Fruit fly (Drosophila melanogaster) whole organism, embryonic: Measurements from ENCODE around the gene mof.

Experiments used
- CG10979 ChIP-seq: fragments of 200-800 bp; sonication (Bioruptor generic); optimal IDR thresholded peaks from 2 replicates; lab custom pipeline; 2018; ENCODE audit warnings: missing biosample characterization, mild to moderate bottlenecking, missing genetic modification characterization, moderate library complexity
- CG12104 ChIP-seq: fragments of 200-800 bp; sonication (Bioruptor generic); optimal IDR thresholded peaks from 3 replicates; lab custom pipeline; 2016; ENCODE audit warnings: missing biosample characterization, missing genetic modification characterization
- CG12744 ChIP-seq: fragments of 200-800 bp; sonication (Bioruptor generic); optimal IDR thresholded peaks from 2 replicates; lab custom pipeline; 2016; ENCODE audit warnings: missing biosample characterization, missing genetic modification characterization
- CG14441 ChIP-seq: fragments of 200-800 bp; sonication (Bioruptor generic); IDR thresholded peaks from 2 replicates; pipeline ENCODE4 v1.3.6; 2022; ENCODE audit warnings: missing biosample characterization, missing genetic modification characterization
- CG17361 ChIP-seq: fragments of 200-800 bp; sonication (Bioruptor generic); IDR thresholded peaks from 3 replicates; pipeline ENCODE4 v1.3.6; 2022; ENCODE audit warnings: missing biosample characterization, missing genetic modification characterization
- CG17568 ChIP-seq: fragments of 200-800 bp; sonication (Bioruptor generic); optimal IDR thresholded peaks from 2 replicates; lab custom pipeline; 2018; ENCODE audit warnings: missing biosample characterization, mild to moderate bottlenecking, missing genetic modification characterization, moderate library complexity
- CG1792 ChIP-seq: fragments of 200-800 bp; sonication (Bioruptor generic); optimal IDR thresholded peaks from 2 replicates; lab custom pipeline; 2016; ENCODE audit warnings: missing biosample characterization, missing genetic modification characterization
- CG18599 ChIP-seq: fragments of 200-800 bp; sonication (Bioruptor generic); optimal IDR thresholded peaks from 3 replicates; lab custom pipeline; 2017; ENCODE audit warnings: missing biosample characterization, missing genetic modification characterization, mild to moderate bottlenecking, moderate library complexity, missing genetic modification reagents
- CG34376 ChIP-seq: fragments of 200-800 bp; sonication (Bioruptor generic); optimal IDR thresholded peaks from 2 replicates; lab custom pipeline; 2018; ENCODE audit warnings: missing biosample characterization, mild to moderate bottlenecking, missing genetic modification characterization
- CG3995 ChIP-seq: fragments of 200-800 bp; sonication (Bioruptor generic); optimal IDR thresholded peaks from 3 replicates; lab custom pipeline; 2016; ENCODE audit warnings: missing biosample characterization, missing genetic modification characterization
- CG43689 ChIP-seq: fragments of 200-800 bp; sonication (Bioruptor generic); IDR thresholded peaks from 2 replicates; pipeline ENCODE4 v1.3.6; 2022; ENCODE audit warnings: missing biosample characterization, missing genetic modification characterization
- CG4404 ChIP-seq: fragments of 200-800 bp; sonication (Bioruptor generic); IDR thresholded peaks from 2 replicates; pipeline ENCODE4 v1.3.6; 2022; ENCODE audit warnings: missing biosample characterization, missing genetic modification characterization
- CG5953 ChIP-seq: fragments of 200-800 bp; sonication (Bioruptor generic); IDR thresholded peaks from 2 replicates; pipeline ENCODE4 v1.3.6; 2022; ENCODE audit warnings: missing biosample characterization, missing genetic modification characterization
- CG7963 ChIP-seq: fragments of 200-800 bp; sonication (Bioruptor generic); IDR thresholded peaks from 3 replicates; pipeline ENCODE4 v1.3.6; 2022; ENCODE audit warnings: missing biosample characterization, missing genetic modification characterization; ENCODE audit not compliant: partially characterized antibody
- CG8478 ChIP-seq: fragments of >200 bp; optimal IDR thresholded peaks from 2 replicates; lab custom pipeline; 2018
- CG8924 ChIP-seq: fragments of 200-800 bp; optimal IDR thresholded peaks from 3 replicates; lab custom pipeline; 2019; ENCODE audit warnings: missing biosample characterization, mild to moderate bottlenecking, missing genetic modification characterization, moderate library complexity
- Hey ChIP-seq: fragments of 200-800 bp; sonication (Bioruptor generic); optimal IDR thresholded peaks from 3 replicates; lab custom pipeline; 2018; ENCODE audit warnings: missing biosample characterization, mild to moderate bottlenecking, missing genetic modification characterization
- Hmr ChIP-seq: fragments of 200-800 bp; sonication (Bioruptor generic); optimal IDR thresholded peaks from 3 replicates; lab custom pipeline; 2017; ENCODE audit warnings: mild to moderate bottlenecking, missing biosample characterization, missing genetic modification reagents, missing genetic modification characterization
- Hsf ChIP-seq: fragments of 200-800 bp; sonication (Bioruptor generic); optimal IDR thresholded peaks from 3 replicates; lab custom pipeline; 2016; ENCODE audit warnings: missing biosample characterization, missing genetic modification characterization
- Med ChIP-seq: fragments of 200-800 bp; sonication (Bioruptor generic); peaks from one replicate; lab custom pipeline; 2016; ENCODE audit warnings: missing biosample characterization, missing genetic modification characterization, mild to moderate bottlenecking, inconsistent platforms, moderate library complexity
- Mes4 ChIP-seq: fragments of 200-800 bp; sonication (Bioruptor generic); optimal IDR thresholded peaks from 2 replicates; lab custom pipeline; 2016; ENCODE audit warnings: missing biosample characterization, missing genetic modification characterization
- Mrtf ChIP-seq: fragments of 200-800 bp; sonication (Bioruptor generic); IDR thresholded peaks from 3 replicates; pipeline ENCODE4 v1.3.6; 2022; ENCODE audit warnings: missing biosample characterization, missing genetic modification characterization
- Nf-YC ChIP-seq: fragments of 200-800 bp; optimal IDR thresholded peaks from 3 replicates; lab custom pipeline; 2019; ENCODE audit warnings: missing biosample characterization, mild to moderate bottlenecking, missing genetic modification characterization, moderate library complexity
- Pdp1 ChIP-seq, 2 experiments: fragments of 200-800 bp; sonication (Bioruptor generic); optimal IDR thresholded peaks; 3 replicates each; lab custom pipeline; 2016; ENCODE audit warnings: missing biosample characterization in 2 of 2, missing genetic modification characterization in 2 of 2, mild to moderate bottlenecking in 1 of 2, moderate library complexity in 1 of 2
- Ssrp ChIP-seq: fragments of 200-800 bp; sonication (Bioruptor generic); optimal IDR thresholded peaks from 2 replicates; lab custom pipeline; 2018; ENCODE audit warnings: missing biosample characterization, mild to moderate bottlenecking, missing genetic modification characterization, moderate library complexity
- Xbp1 ChIP-seq: fragments of 200-800 bp; sonication (Bioruptor generic); optimal IDR thresholded peaks from 3 replicates; lab custom pipeline; 2016; ENCODE audit warnings: missing biosample characterization, mild to moderate bottlenecking, missing genetic modification characterization
- abd-A ChIP-seq: fragments of 200-800 bp; sonication (Bioruptor generic); optimal IDR thresholded peaks from 3 replicates; lab custom pipeline; 2019; ENCODE audit warnings: missing biosample characterization, mild to moderate bottlenecking, missing genetic modification characterization, moderate library complexity
- ara ChIP-seq: fragments of 200-800 bp; sonication (Bioruptor generic); IDR thresholded peaks from 2 replicates; pipeline ENCODE4 v1.3.6; 2022; ENCODE audit warnings: missing biosample characterization, missing genetic modification characterization
- emc ChIP-seq: fragments of 200-800 bp; sonication (Bioruptor generic); optimal IDR thresholded peaks from 2 replicates; lab custom pipeline; 2016; ENCODE audit warnings: missing biosample characterization, missing genetic modification characterization
- exex ChIP-seq: fragments of 200-800 bp; sonication (Bioruptor generic); optimal IDR thresholded peaks from 4 replicates; lab custom pipeline; 2018; ENCODE audit warnings: missing biosample characterization, mild to moderate bottlenecking, missing genetic modification characterization, moderate library complexity
- grn ChIP-seq: fragments of 200-800 bp; sonication (Bioruptor generic); optimal IDR thresholded peaks from 3 replicates; lab custom pipeline; 2017; ENCODE audit warnings: missing biosample characterization, missing genetic modification characterization
- hbn ChIP-seq: fragments of 200-800 bp; sonication (Bioruptor generic); IDR thresholded peaks from 2 replicates; pipeline ENCODE4 v1.3.6; 2022; ENCODE audit warnings: missing biosample characterization, missing genetic modification characterization; ENCODE audit not compliant: partially characterized antibody
- ind ChIP-seq: fragments of 200-800 bp; sonication (Bioruptor generic); optimal IDR thresholded peaks from 3 replicates; lab custom pipeline; 2016; ENCODE audit warnings: missing biosample characterization, missing genetic modification characterization
- jumu ChIP-seq: fragments of 200-800 bp; sonication (Bioruptor generic); optimal IDR thresholded peaks from 3 replicates; lab custom pipeline; 2016; ENCODE audit warnings: missing biosample characterization, missing genetic modification characterization
- mirr ChIP-seq: fragments of 200-800 bp; sonication (Bioruptor generic); optimal IDR thresholded peaks from 3 replicates; lab custom pipeline; 2018; ENCODE audit warnings: missing biosample characterization, mild to moderate bottlenecking, missing genetic modification characterization
- mld ChIP-seq: fragments of 200-800 bp; sonication (Bioruptor generic); IDR thresholded peaks from 3 replicates; pipeline ENCODE4 v1.3.6; 2022; ENCODE audit warnings: missing biosample characterization, missing genetic modification characterization; ENCODE audit not compliant: partially characterized antibody
- nerfin-1 ChIP-seq: fragments of 200-800 bp; sonication (Bioruptor generic); optimal IDR thresholded peaks from 3 replicates; lab custom pipeline; 2019; ENCODE audit warnings: missing biosample characterization, mild to moderate bottlenecking, missing genetic modification characterization, moderate library complexity
- pan ChIP-seq, 4 experiments: fragments of >200 bp in 3 of 4; fragments of 200-800 bp in 1 of 4; sonication (Bioruptor generic) in 1 of 4; optimal IDR thresholded peaks in 3 of 4; IDR thresholded peaks in 1 of 4; 2 replicates each; pipeline versions ENCODE4 v1.3.6 to Lab custom; 2017 to 2022; ENCODE audit warnings: missing biosample characterization in 2 of 4, missing genetic modification characterization in 2 of 4, mixed read lengths in 1 of 4
- prd ChIP-seq, 3 experiments: fragments of >200 bp in 2 of 3; fragments of 200-800 bp in 1 of 3; sonication (Bioruptor generic) in 1 of 3; optimal IDR thresholded peaks in 2 of 3; IDR thresholded peaks in 1 of 3; 2 replicates in 2 of 3; 3 replicates in 1 of 3; pipeline versions ENCODE4 v1.3.6 to Lab custom; 2017 to 2022; ENCODE audit warnings: missing biosample characterization in 1 of 3, missing genetic modification characterization in 1 of 3
- sc ChIP-seq, 3 experiments: fragments of >200 bp in 2 of 3; fragments of 200-800 bp in 1 of 3; sonication (Bioruptor generic) in 1 of 3; optimal IDR thresholded peaks; 2 replicates in 2 of 3; 3 replicates in 1 of 3; lab custom pipeline; 2017; ENCODE audit warnings: mild to moderate bottlenecking in 1 of 3, missing biosample characterization in 1 of 3, missing genetic modification characterization in 1 of 3, missing genetic modification reagents in 1 of 3
- sens ChIP-seq: fragments of 200-800 bp; sonication (Bioruptor generic); peaks from one replicate; lab custom pipeline; 2016; ENCODE audit warnings: missing biosample characterization, missing genetic modification characterization
- sim ChIP-seq: fragments of 200-800 bp; sonication (Bioruptor generic); IDR thresholded peaks from 2 replicates; pipeline ENCODE4 v1.3.6; 2022; ENCODE audit warnings: missing biosample characterization, missing genetic modification characterization
- slp2 ChIP-seq: fragments of 200-800 bp; sonication (Bioruptor generic); optimal IDR thresholded peaks from 2 replicates; lab custom pipeline; 2016; ENCODE audit warnings: missing biosample characterization, missing genetic modification characterization
- sqz ChIP-seq: fragments of 200-800 bp; sonication (Bioruptor generic); optimal IDR thresholded peaks from 3 replicates; lab custom pipeline; 2018; ENCODE audit warnings: missing biosample characterization, mild to moderate bottlenecking, missing genetic modification characterization
- stc ChIP-seq: fragments of 200-800 bp; sonication (Bioruptor generic); IDR thresholded peaks from 2 replicates; pipeline ENCODE4 v1.3.6; 2022; ENCODE audit warnings: missing biosample characterization, missing genetic modification characterization
- sug ChIP-seq: fragments of 200-800 bp; optimal IDR thresholded peaks from 2 replicates; lab custom pipeline; 2019; ENCODE audit warnings: missing biosample characterization, mild to moderate bottlenecking, missing genetic modification characterization, moderate library complexity
- tna ChIP-seq: fragments of 200-800 bp; sonication (Bioruptor generic); IDR thresholded peaks from 2 replicates; pipeline ENCODE4 v1.3.6; 2022; ENCODE audit warnings: missing biosample characterization, missing genetic modification characterization; ENCODE audit not compliant: partially characterized antibody
- vvl ChIP-seq: fragments of 200-800 bp; sonication (Bioruptor generic); IDR thresholded peaks from 2 replicates; pipeline ENCODE4 v1.3.6; 2022; ENCODE audit warnings: missing biosample characterization, missing genetic modification characterization
- wdn ChIP-seq: fragments of 200-800 bp; sonication (Bioruptor generic); IDR thresholded peaks from 2 replicates; pipeline ENCODE4 v1.3.6; 2022; ENCODE audit warnings: missing biosample characterization, missing genetic modification characterization

mof gene

dm6 chrX:5894529-5895487 lies 18.2 kb upstream of the mof start (continued):
- TF ChIP-seq CG17568, result no peak
- TF ChIP-seq Med (GFP tag; lab: Kevin White, UChicago), result peak; percentile 69
- TF ChIP-seq Mrtf (GFP tag; lab: Robert Waterston, UW), result no peak
- TF ChIP-seq hbn (GFP tag; lab: Robert Waterston, UW), result no peak
- TF ChIP-seq wdn (GFP tag; lab: Robert Waterston, UW), result peak; percentile 43; the same call in 1 of the 2 replicates
- 0 out of 2 replicates have a peak, but pooled peaks have one; percentile 20 for TF ChIP-seq vvl (GFP tag; lab: Robert Waterston, UW)
- no peak for TF ChIP-seq Hsf (GFP tag; lab: Kevin White, UChicago)
- TF ChIP-seq CG5953 (GFP tag; lab: Robert Waterston, UW), result no peak
- no peak for TF ChIP-seq Mes4
- TF ChIP-seq Ssrp (tag; lab: Kevin White, UChicago), result peak; percentile 34
- TF ChIP-seq pan (optimal IDR thresholded peaks at IDR 0.05; lab: Kevin White, UChicago), result no peak
- TF ChIP-seq pan (GFP tag; optimal IDR thresholded peaks at IDR 0.05 in 1 of 2, IDR thresholded peaks at IDR 0.05 in 1 of 2), result no peak
- TF ChIP-seq prd (optimal IDR thresholded peaks at IDR 0.05; lab: Kevin White, UChicago), result no peak
- no peak for TF ChIP-seq prd (GFP tag; IDR thresholded peaks at IDR 0.05; lab: Robert Waterston, UW)
- no peak for TF ChIP-seq CG12744 (GFP tag; lab: Kevin White, UChicago)
- TF ChIP-seq Hmr (GFP tag; lab: Kevin White, UChicago), result no peak
- no peak for TF ChIP-seq nerfin-1
- TF ChIP-seq CG3995 (GFP tag; lab: Kevin White, UChicago), result no peak
- no peak for TF ChIP-seq CG4404
- no peak for TF ChIP-seq CG14441 (GFP tag; lab: Robert Waterston, UW)
- no peak for TF ChIP-seq mld (GFP tag; lab: Robert Waterston, UW)
- TF ChIP-seq CG1792, result no peak
- TF ChIP-seq sim, result no peak
- no peak for TF ChIP-seq emc
- TF ChIP-seq CG8924 (tag; lab: Kevin White, UChicago), result peak; percentile 31
- TF ChIP-seq stc (GFP tag; lab: Robert Waterston, UW), result no peak
- no peak for TF ChIP-seq CG8478 (lab: Kevin White, UChicago)
- no peak for TF ChIP-seq CG12104 (GFP tag; lab: Kevin White, UChicago)
- peak; percentile 30 for TF ChIP-seq CG10979 (tag; lab: Kevin White, UChicago)
- TF ChIP-seq slp2 (GFP tag; lab: Kevin White, UChicago), result peak; percentile 24
- TF ChIP-seq tna (GFP tag; lab: Robert Waterston, UW), result no peak
- TF ChIP-seq sc (optimal IDR thresholded peaks at IDR 0.05; lab: Kevin White, UChicago), result no peak
- TF ChIP-seq sc (GFP tag; optimal IDR thresholded peaks at IDR 0.05; lab: Kevin White, UChicago), result no peak
- TF ChIP-seq jumu (GFP tag; lab: Kevin White, UChicago), result no peak
- TF ChIP-seq ara (GFP tag; lab: Robert Waterston, UW), result no peak
- TF ChIP-seq Xbp1, result no peak

- TF ChIP-seq sens (GFP tag; lab: Kevin White, UChicago), result peak; percentile 46
- peak; percentile 76 for TF ChIP-seq sug
- no peak for TF ChIP-seq CG7963 (GFP tag; lab: Robert Waterston, UW)
- peak; percentile 16 for TF ChIP-seq abd-A (tag; lab: Kevin White, UChicago)
- peak; percentile 57 for TF ChIP-seq mirr (GFP tag; lab: Kevin White, UChicago)
- peak; percentile 97 for TF ChIP-seq exex (tag; lab: Kevin White, UChicago)
- TF ChIP-seq grn (GFP tag; lab: Kevin White, UChicago), result peak; percentile 31
- peak; percentile 8 for TF ChIP-seq CG18599 (GFP tag; lab: Kevin White, UChicago)
- peak; percentile 56 for TF ChIP-seq sqz (GFP tag; lab: Kevin White, UChicago)
- TF ChIP-seq Nf-YC (tag; lab: Kevin White, UChicago), result peak; percentile 16
- TF ChIP-seq Pdp1 (GFP tag; optimal IDR thresholded peaks at IDR 0.05; lab: Kevin White, UChicago), result peak in 1 of 2 experiments; percentile 29
- TF ChIP-seq CG34376 (GFP tag; lab: Kevin White, UChicago), result peak; percentile 68
- peak; percentile 33; the same call in 1 of the 3 replicates for TF ChIP-seq CG17361 (GFP tag; lab: Robert Waterston, UW)
- TF ChIP-seq ind, result no peak
- TF ChIP-seq Hey (tag; lab: Kevin White, UChicago), result peak; percentile 29
- no peak for TF ChIP-seq CG43689
These were observed 16.5 kb upstream of the mof start for dm6 chrX:5893165-5893564.
